Fruit fly (Drosophila melanogaster) Kc167 (cell line): ENCODE results near the gene CG31016.

Experiments
- Myc ChIP-seq: fragments of >200 bp; optimal IDR thresholded peaks from 2 replicates; lab custom pipeline; 2017; ENCODE audit warnings: missing external identifiers
- h ChIP-seq: fragments of >200 bp; optimal IDR thresholded peaks from 3 replicates; lab custom pipeline; 2018; ENCODE audit warnings: missing external identifiers

- no peak for TF ChIP-seq Myc (lab: Kevin White, UChicago)
- TF ChIP-seq h (lab: Kevin White, UChicago): no peak
These were observed 39.8 kb downstream of the CG31016 start, which contains the start of gene CG31013 for dm6 chr3R:30645780-30646179.
